Worm (Caenorhabditis elegans) whole organism, L1 larva: ENCODE results near the gene K07F5.6.

Experiments
- ceh-90 ChIP-seq: sonication (generic microtip); optimal IDR thresholded peaks from 2 replicates; lab custom pipeline; 2016; ENCODE audit warnings: missing genetic modification characterization, missing compliant biosample characterization
- hlh-17 ChIP-seq: fragments of 200-800 bp; sonication (Bioruptor generic); optimal IDR thresholded peaks from 2 replicates; lab custom pipeline; 2018; ENCODE audit warnings: missing genetic modification characterization, mild to moderate bottlenecking, missing compliant biosample characterization, moderate library complexity, borderline replicate concordance
- nhr-28 ChIP-seq: fragments of 150-350 bp; optimal IDR thresholded peaks from 2 replicates; lab custom pipeline; 2014; ENCODE audit warnings: missing biosample characterization, missing genetic modification characterization

- no peak for TF ChIP-seq ceh-90 (tag; lab: Kevin White, UChicago)
- no peak for TF ChIP-seq hlh-17 (GFP tag; lab: Kevin White, UChicago)
- TF ChIP-seq nhr-28 (tag; lab: Kevin White, UChicago), result no peak
These were observed 25.7 kb upstream of the K07F5.6 start for ce11 chrIV:9872210-9872609.
